Fruit fly (Drosophila melanogaster) whole organism, embryonic: ENCODE data around the gene sno.

Experiments used
- Bgb ChIP-seq: fragments of 200-800 bp; sonication (Bioruptor generic); IDR thresholded peaks from 2 replicates; pipeline ENCODE4 v1.3.6; 2022; ENCODE audit warnings: missing biosample characterization, missing genetic modification characterization; ENCODE audit not compliant: partially characterized antibody
- Bteb2 ChIP-seq: fragments of 200-800 bp; sonication (Bioruptor generic); optimal IDR thresholded peaks from 2 replicates; lab custom pipeline; 2016; ENCODE audit warnings: missing biosample characterization, missing genetic modification characterization
- CG10267 ChIP-seq: fragments of 200-800 bp; sonication (Bioruptor generic); optimal IDR thresholded peaks from 2 replicates; lab custom pipeline; 2018; ENCODE audit warnings: missing biosample characterization, mild to moderate bottlenecking, missing genetic modification characterization, moderate library complexity
- CG10274 ChIP-seq: fragments of 200-800 bp; sonication (Bioruptor generic); optimal IDR thresholded peaks from 3 replicates; lab custom pipeline; 2017; ENCODE audit warnings: missing biosample characterization, mild to moderate bottlenecking, missing genetic modification characterization
- CG10565 ChIP-seq: fragments of 200-800 bp; sonication (Bioruptor generic); optimal IDR thresholded peaks from 3 replicates; lab custom pipeline; 2016; ENCODE audit warnings: missing biosample characterization, mild to moderate bottlenecking, missing genetic modification characterization
- CG11456 ChIP-seq: fragments of 200-800 bp; sonication (Bioruptor generic); IDR thresholded peaks from 3 replicates; pipeline ENCODE4 v1.3.6; 2022; ENCODE audit warnings: missing biosample characterization, missing genetic modification characterization
- CG11695 ChIP-seq: fragments of 200-800 bp; sonication (Bioruptor generic); IDR thresholded peaks from 3 replicates; pipeline ENCODE4 v1.3.6; 2022; ENCODE audit warnings: missing biosample characterization, missing genetic modification characterization
- CG12155 ChIP-seq: fragments of 200-800 bp; sonication (Bioruptor generic); optimal IDR thresholded peaks from 3 replicates; lab custom pipeline; 2016; ENCODE audit warnings: missing biosample characterization, missing genetic modification characterization
- CG13287 ChIP-seq: fragments of 200-800 bp; sonication (Bioruptor generic); IDR thresholded peaks from 2 replicates; pipeline ENCODE4 v1.3.6; 2022; ENCODE audit warnings: missing biosample characterization, missing genetic modification characterization; ENCODE audit not compliant: partially characterized antibody
- CG14860 ChIP-seq: fragments of 200-800 bp; sonication (Bioruptor generic); IDR thresholded peaks from 3 replicates; pipeline ENCODE4 v1.3.6; 2022; ENCODE audit warnings: missing biosample characterization, missing genetic modification characterization; ENCODE audit not compliant: partially characterized antibody
- CG14965 ChIP-seq: fragments of 200-800 bp; sonication (Bioruptor generic); optimal IDR thresholded peaks from 2 replicates; lab custom pipeline; 2016; ENCODE audit warnings: missing biosample characterization, missing genetic modification characterization, borderline replicate concordance
- CG15479 ChIP-seq: fragments of 200-800 bp; sonication (Bioruptor generic); optimal IDR thresholded peaks from 3 replicates; lab custom pipeline; 2019; ENCODE audit warnings: missing biosample characterization, mild to moderate bottlenecking, missing genetic modification characterization, moderate library complexity
- CG18599 ChIP-seq: fragments of 200-800 bp; sonication (Bioruptor generic); optimal IDR thresholded peaks from 3 replicates; lab custom pipeline; 2017; ENCODE audit warnings: missing biosample characterization, missing genetic modification characterization, mild to moderate bottlenecking, moderate library complexity, missing genetic modification reagents
- CG2712 ChIP-seq: fragments of 200-800 bp; optimal IDR thresholded peaks from 3 replicates; lab custom pipeline; 2019; ENCODE audit warnings: missing biosample characterization, mild to moderate bottlenecking, missing genetic modification characterization, moderate library complexity
- CG3995 ChIP-seq: fragments of 200-800 bp; sonication (Bioruptor generic); optimal IDR thresholded peaks from 3 replicates; lab custom pipeline; 2016; ENCODE audit warnings: missing biosample characterization, missing genetic modification characterization
- CG6654 ChIP-seq: fragments of 200-800 bp; sonication (Bioruptor generic); optimal IDR thresholded peaks from 2 replicates; lab custom pipeline; 2017; ENCODE audit warnings: missing biosample characterization, mild to moderate bottlenecking, missing genetic modification characterization
- CG7357 ChIP-seq: fragments of 200-800 bp; sonication (Bioruptor generic); IDR thresholded peaks from 3 replicates; pipeline ENCODE4 v1.3.6; 2022; ENCODE audit warnings: missing biosample characterization, missing genetic modification characterization
- CG7786 ChIP-seq: fragments of 200-800 bp; sonication (Bioruptor generic); optimal IDR thresholded peaks from 2 replicates; lab custom pipeline; 2016; ENCODE audit warnings: missing biosample characterization, missing genetic modification characterization
- CG8944 ChIP-seq: fragments of 200-800 bp; sonication (Bioruptor generic); optimal IDR thresholded peaks from 3 replicates; lab custom pipeline; 2016; ENCODE audit warnings: missing biosample characterization, missing genetic modification characterization
- CHES-1-like ChIP-seq: fragments of 200-800 bp; sonication (Bioruptor generic); optimal IDR thresholded peaks from 2 replicates; lab custom pipeline; 2016; ENCODE audit warnings: missing biosample characterization, missing genetic modification characterization
- CrebB ChIP-seq: fragments of 200-800 bp; sonication (Bioruptor generic); optimal IDR thresholded peaks from 3 replicates; lab custom pipeline; 2018; ENCODE audit warnings: missing biosample characterization, mild to moderate bottlenecking, missing genetic modification characterization
- D ChIP-seq, 2 experiments: fragments of 200-800 bp in 1 of 2; fragments of >200 bp in 1 of 2; sonication (Bioruptor generic) in 1 of 2; optimal IDR thresholded peaks; 2 replicates in 1 of 2; 3 replicates in 1 of 2; lab custom pipeline; 2017; ENCODE audit warnings: mild to moderate bottlenecking in 1 of 2, missing biosample characterization in 1 of 2, missing genetic modification characterization in 1 of 2, missing genetic modification reagents in 1 of 2
- Dip3 ChIP-seq: fragments of 200-800 bp; sonication (Bioruptor generic); optimal IDR thresholded peaks from 3 replicates; lab custom pipeline; 2016; ENCODE audit warnings: missing biosample characterization, missing genetic modification characterization
- Doc2 ChIP-seq: fragments of 200-800 bp; sonication (Bioruptor generic); IDR thresholded peaks from 2 replicates; pipeline ENCODE4 v1.3.6; 2022; ENCODE audit warnings: missing biosample characterization, missing genetic modification characterization
- Ets65A ChIP-seq: fragments of 200-800 bp; sonication (Bioruptor generic); peaks from one replicate; lab custom pipeline; 2016; ENCODE audit warnings: missing biosample characterization, missing genetic modification characterization
- Fer3 ChIP-seq: fragments of 200-800 bp; sonication (Bioruptor generic); optimal IDR thresholded peaks from 2 replicates; lab custom pipeline; 2018; ENCODE audit warnings: missing biosample characterization, mild to moderate bottlenecking, missing genetic modification characterization, moderate library complexity
- PHDP ChIP-seq: fragments of 200-800 bp; sonication (Bioruptor generic); optimal IDR thresholded peaks from 3 replicates; lab custom pipeline; 2018; ENCODE audit warnings: missing biosample characterization, mild to moderate bottlenecking, missing genetic modification characterization, moderate library complexity
- Side ChIP-seq: fragments of 200-800 bp; sonication (Bioruptor generic); optimal IDR thresholded peaks from 2 replicates; lab custom pipeline; 2016; ENCODE audit warnings: missing biosample characterization, missing genetic modification characterization
- Ssrp ChIP-seq: fragments of 200-800 bp; sonication (Bioruptor generic); optimal IDR thresholded peaks from 2 replicates; lab custom pipeline; 2018; ENCODE audit warnings: missing biosample characterization, mild to moderate bottlenecking, missing genetic modification characterization, moderate library complexity
- TFAM ChIP-seq: fragments of 200-800 bp; sonication (Bioruptor generic); optimal IDR thresholded peaks from 2 replicates; lab custom pipeline; 2017; ENCODE audit warnings: missing biosample characterization, missing genetic modification characterization, inconsistent platforms
- Tbp ChIP-seq: fragments of >200 bp; optimal IDR thresholded peaks from 2 replicates; lab custom pipeline; 2018; ENCODE audit warnings: missing biosample characterization, missing genetic modification characterization
- ap ChIP-seq: fragments of 200-800 bp; sonication (Bioruptor generic); IDR thresholded peaks from 2 replicates; pipeline ENCODE4 v1.3.6; 2022; ENCODE audit warnings: missing biosample characterization, missing genetic modification characterization
- ase ChIP-seq: fragments of 200-800 bp; sonication (Bioruptor generic); IDR thresholded peaks from 3 replicates; pipeline ENCODE4 v1.3.6; 2022; ENCODE audit warnings: missing biosample characterization, missing genetic modification characterization
- bbx ChIP-seq: fragments of 200-800 bp; sonication (Bioruptor generic); IDR thresholded peaks from 2 replicates; pipeline ENCODE4 v1.3.6; 2022; ENCODE audit warnings: missing biosample characterization, missing genetic modification characterization; ENCODE audit not compliant: partially characterized antibody
- fd96Cb ChIP-seq: fragments of 200-800 bp; sonication (Bioruptor generic); optimal IDR thresholded peaks from 2 replicates; lab custom pipeline; 2018; ENCODE audit warnings: missing biosample characterization, mild to moderate bottlenecking, missing genetic modification characterization, moderate library complexity
- ftz-f1 ChIP-seq: fragments of 200-800 bp; sonication (Bioruptor generic); optimal IDR thresholded peaks from 2 replicates; lab custom pipeline; 2016; ENCODE audit warnings: missing biosample characterization, missing genetic modification characterization
- fu2 ChIP-seq: fragments of 200-800 bp; sonication (Bioruptor generic); optimal IDR thresholded peaks from 2 replicates; lab custom pipeline; 2016; ENCODE audit warnings: missing biosample characterization, missing genetic modification characterization
- gem ChIP-seq: fragments of 200-800 bp; sonication (Bioruptor generic); optimal IDR thresholded peaks from 2 replicates; lab custom pipeline; 2019; ENCODE audit warnings: missing biosample characterization, mild to moderate bottlenecking, missing genetic modification characterization, moderate library complexity
- kay ChIP-seq: fragments of 200-800 bp; sonication (Bioruptor generic); optimal IDR thresholded peaks from 2 replicates; lab custom pipeline; 2016; ENCODE audit warnings: missing biosample characterization, missing genetic modification characterization
- lmd ChIP-seq: fragments of 200-800 bp; sonication (Bioruptor generic); IDR thresholded peaks from 2 replicates; pipeline ENCODE4 v1.3.6; 2022; ENCODE audit warnings: missing biosample characterization, missing genetic modification characterization
- nerfin-1 ChIP-seq: fragments of 200-800 bp; sonication (Bioruptor generic); optimal IDR thresholded peaks from 3 replicates; lab custom pipeline; 2019; ENCODE audit warnings: missing biosample characterization, mild to moderate bottlenecking, missing genetic modification characterization, moderate library complexity
- nmo ChIP-seq: fragments of 200-800 bp; sonication (Bioruptor generic); optimal IDR thresholded peaks from 2 replicates; lab custom pipeline; 2018; ENCODE audit warnings: missing biosample characterization, mild to moderate bottlenecking, missing genetic modification characterization, moderate library complexity
- pnt ChIP-seq: fragments of 200-800 bp; sonication (Bioruptor generic); optimal IDR thresholded peaks from 3 replicates; lab custom pipeline; 2016; ENCODE audit warnings: missing biosample characterization, missing genetic modification characterization
- prd ChIP-seq, 3 experiments: fragments of >200 bp in 2 of 3; fragments of 200-800 bp in 1 of 3; sonication (Bioruptor generic) in 1 of 3; optimal IDR thresholded peaks in 2 of 3; IDR thresholded peaks in 1 of 3; 2 replicates in 2 of 3; 3 replicates in 1 of 3; pipeline versions ENCODE4 v1.3.6 to Lab custom; 2017 to 2022; ENCODE audit warnings: missing biosample characterization in 1 of 3, missing genetic modification characterization in 1 of 3
- psq ChIP-seq: fragments of 200-800 bp; sonication (Bioruptor generic); optimal IDR thresholded peaks from 2 replicates; lab custom pipeline; 2017; ENCODE audit warnings: missing biosample characterization, missing genetic modification characterization
- stwl ChIP-seq: fragments of 200-800 bp; sonication (Bioruptor generic); optimal IDR thresholded peaks from 3 replicates; lab custom pipeline; 2018; ENCODE audit warnings: missing biosample characterization, mild to moderate bottlenecking, missing genetic modification characterization, moderate library complexity
- tup ChIP-seq: fragments of 200-800 bp; sonication (Bioruptor generic); optimal IDR thresholded peaks from 2 replicates; lab custom pipeline; 2016; ENCODE audit warnings: missing biosample characterization, mild to moderate bottlenecking, missing genetic modification characterization, moderate library complexity
- unpg ChIP-seq: fragments of 200-800 bp; sonication (Bioruptor generic); optimal IDR thresholded peaks from 3 replicates; lab custom pipeline; 2018; ENCODE audit warnings: missing biosample characterization, mild to moderate bottlenecking, missing genetic modification characterization, moderate library complexity
- zf30C ChIP-seq: fragments of 200-800 bp; sonication (Bioruptor generic); optimal IDR thresholded peaks from 3 replicates; lab custom pipeline; 2018; ENCODE audit warnings: missing biosample characterization, mild to moderate bottlenecking, missing genetic modification characterization

sno gene

dm6 chrX:13228208-13228606, 16.7 kb upstream of the sno start (continued):
- TF ChIP-seq pnt (GFP tag; lab: Kevin White, UChicago) = no peak
- TF ChIP-seq CrebB (tag; lab: Kevin White, UChicago) = no peak
- TF ChIP-seq Tbp (GFP tag; lab: Kevin White, UChicago) = no peak
- peak; percentile 35 for TF ChIP-seq CG2712 (tag; lab: Kevin White, UChicago)
- TF ChIP-seq TFAM = no peak
- no peak for TF ChIP-seq fu2 (GFP tag; lab: Kevin White, UChicago)
- TF ChIP-seq Dip3 (GFP tag; lab: Kevin White, UChicago) = no peak
- peak; percentile 3 for TF ChIP-seq CG12155
- TF ChIP-seq Bgb (GFP tag; lab: Robert Waterston, UW) = no peak
- TF ChIP-seq gem = peak; percentile 56
- no peak for TF ChIP-seq D (optimal IDR thresholded peaks at IDR 0.05; lab: Kevin White, UChicago)
- TF ChIP-seq D (GFP tag; optimal IDR thresholded peaks at IDR 0.05; lab: Kevin White, UChicago) = peak; percentile 10
- TF ChIP-seq tup (GFP tag; lab: Kevin White, UChicago) = no peak
- peak; percentile 4 for TF ChIP-seq zf30C (GFP tag; lab: Kevin White, UChicago)
- no peak for TF ChIP-seq CG3995 (GFP tag; lab: Kevin White, UChicago)
- TF ChIP-seq psq (GFP tag; lab: Kevin White, UChicago) = no peak
- no peak for TF ChIP-seq ase (GFP tag; lab: Robert Waterston, UW)
- TF ChIP-seq Doc2 (GFP tag; lab: Robert Waterston, UW) = no peak
- TF ChIP-seq unpg (GFP tag; lab: Kevin White, UChicago) = peak; percentile 23
- no peak for TF ChIP-seq Fer3 (tag; lab: Kevin White, UChicago)
- no peak for TF ChIP-seq ftz-f1 (GFP tag; lab: Kevin White, UChicago)
- TF ChIP-seq CG6654 (GFP tag; lab: Kevin White, UChicago) = no peak
- TF ChIP-seq bbx (GFP tag; lab: Robert Waterston, UW) = no peak
- TF ChIP-seq CG14965 (GFP tag; lab: Kevin White, UChicago) = no peak
- TF ChIP-seq Side = no peak
- no peak for TF ChIP-seq prd (optimal IDR thresholded peaks at IDR 0.05; lab: Kevin White, UChicago)
- no peak for TF ChIP-seq prd (GFP tag; IDR thresholded peaks at IDR 0.05; lab: Robert Waterston, UW)
- no peak for TF ChIP-seq lmd
- TF ChIP-seq fd96Cb = peak; percentile 13
- no peak for TF ChIP-seq CG7357 (GFP tag; lab: Robert Waterston, UW)
- TF ChIP-seq ap (GFP tag; lab: Robert Waterston, UW) = no peak
- TF ChIP-seq CG10565 (GFP tag; lab: Kevin White, UChicago) = no peak
- no peak for TF ChIP-seq CG8944
- TF ChIP-seq CG10267 = peak; percentile 19
- no peak for TF ChIP-seq CHES-1-like (GFP tag; lab: Kevin White, UChicago)
- no peak for TF ChIP-seq CG10274 (GFP tag; lab: Kevin White, UChicago)
- TF ChIP-seq Ssrp (tag; lab: Kevin White, UChicago) = peak; percentile 15
- no peak for TF ChIP-seq nerfin-1 (tag; lab: Kevin White, UChicago)
- TF ChIP-seq Bteb2 (GFP tag; lab: Kevin White, UChicago) = no peak
- TF ChIP-seq CG7786 (GFP tag; lab: Kevin White, UChicago) = no peak
- TF ChIP-seq CG15479 (GFP tag; lab: Kevin White, UChicago) = no peak
- TF ChIP-seq CG18599 (GFP tag; lab: Kevin White, UChicago) = no peak
- TF ChIP-seq nmo (GFP tag; lab: Kevin White, UChicago) = peak; percentile 22
- no peak for TF ChIP-seq kay (GFP tag; lab: Kevin White, UChicago)
- no peak for TF ChIP-seq Ets65A (GFP tag; lab: Kevin White, UChicago)
- no peak for TF ChIP-seq CG13287
- no peak for TF ChIP-seq PHDP (tag; lab: Kevin White, UChicago)
- no peak for TF ChIP-seq CG11456 (GFP tag; lab: Robert Waterston, UW)
- TF ChIP-seq CG11695 = no peak
- TF ChIP-seq stwl = no peak
- no peak for TF ChIP-seq CG14860 (GFP tag; lab: Robert Waterston, UW)
